Worm (Caenorhabditis elegans): ENCODE results near the gene lgc-58.

ce11 chrX:6118086-6118825, 42.9 kb downstream of the lgc-58 start, which contains the start of gene C15H9.2:
- TF ChIP-seq tab-1 (GFP tag; IDR thresholded peaks at IDR 0.05) (no peak), flt-1 (GFP tag; IDR thresholded peaks at IDR 0.05) (no peak), med-1 (GFP tag; optimal IDR thresholded peaks at IDR 0.05; ENCODE audit: insufficient read depth) (no peak), klf-2 (GFP tag; conservative IDR thresholded peaks at IDR 0.05) (no peak)
